Worm (Caenorhabditis elegans) whole organism, mixed stage, embryonic: Measurements from ENCODE around the gene ZK899.6.

Experiments
- ceh-83 ChIP-seq: fragments of 200-800 bp; sonication (Bioruptor generic); optimal IDR thresholded peaks from 2 replicates; lab custom pipeline; 2018; ENCODE audit warnings: mild to moderate bottlenecking, missing genetic modification characterization, missing compliant biosample characterization
- mab-5 ChIP-seq: fragments of 150-350 bp; optimal IDR thresholded peaks from 2 replicates; lab custom pipeline; 2014; ENCODE audit warnings: missing biosample characterization, missing genetic modification characterization
- nhr-12 ChIP-seq: fragments of 150-350 bp; optimal IDR thresholded peaks from 2 replicates; lab custom pipeline; 2014; ENCODE audit warnings: missing biosample characterization, missing genetic modification characterization
- nhr-237 ChIP-seq: fragments of 150-350 bp; optimal IDR thresholded peaks from 2 replicates; lab custom pipeline; 2014; ENCODE audit warnings: missing biosample characterization, missing genetic modification characterization
- unc-39 ChIP-seq: fragments of 150-350 bp; optimal IDR thresholded peaks from 2 replicates; lab custom pipeline; 2014; ENCODE audit warnings: missing biosample characterization, missing genetic modification characterization

- TF ChIP-seq unc-39 (no peak), ceh-83 (GFP tag; lab: Kevin White, UChicago) (no peak), nhr-12 (tag; lab: Kevin White, UChicago) (no peak), nhr-237 (tag; lab: Kevin White, UChicago) (no peak), mab-5 (tag; lab: Kevin White, UChicago) (no peak)
Observed at ce11 chrX:9456579-9456978, 6.6 kb upstream of the ZK899.6 start.
